Fruit fly (Drosophila melanogaster): ENCODE results near the gene CG14186.

Gene CG14186

DNA sequence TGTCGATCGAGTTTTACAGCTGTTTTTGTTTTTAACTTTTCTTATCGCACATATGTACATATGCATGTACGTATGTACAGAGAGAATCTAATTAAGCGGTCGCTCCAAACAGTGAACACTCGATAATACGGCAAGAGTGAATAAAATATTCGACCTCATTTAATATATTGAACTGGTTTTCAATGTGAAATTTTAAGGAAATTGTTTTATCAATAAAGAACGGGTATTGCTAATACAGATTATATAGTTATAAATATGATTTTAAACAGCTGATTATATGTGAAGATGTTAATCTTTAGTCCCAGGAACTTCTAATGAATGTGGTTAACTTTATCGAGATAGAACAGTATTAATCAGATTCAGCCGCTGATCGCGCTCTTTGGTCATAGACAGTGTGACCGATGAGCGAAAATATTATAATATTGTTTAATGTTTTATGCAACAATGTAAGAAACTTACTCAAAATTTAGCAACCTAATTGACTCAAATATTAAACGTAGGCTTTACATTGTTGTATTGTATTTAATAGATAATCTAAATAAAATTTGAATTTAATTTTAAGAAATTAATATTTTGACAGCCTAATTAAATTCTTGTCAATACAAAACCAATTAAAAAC lies 37.1 kb upstream of the CG14186 start, which contains the start of gene CG7328 (continued):
- no peak for TF ChIP-seq Atf3 (GFP tag; optimal IDR thresholded peaks at IDR 0.05)
- TF ChIP-seq grau (tag; optimal IDR thresholded peaks at IDR 0.05): peak; percentile 98
- TF ChIP-seq croc (GFP tag; conservative IDR thresholded peaks at IDR 0.05): no peak
- TF ChIP-seq schlank (tag; optimal IDR thresholded peaks at IDR 0.05): peak; percentile 56
- TF ChIP-seq ATbp (GFP tag; optimal IDR thresholded peaks at IDR 0.05): peak; percentile 32
- TF ChIP-seq lov (optimal IDR thresholded peaks at IDR 0.05): no peak
- no peak for TF ChIP-seq lov (GFP tag; IDR thresholded peaks at IDR 0.05)
- no peak for TF ChIP-seq CG3281 (GFP tag; optimal IDR thresholded peaks at IDR 0.05)
- TF ChIP-seq CG30403 (GFP tag; optimal IDR thresholded peaks at IDR 0.05): no peak
- peak; percentile 6 for TF ChIP-seq run (tag; optimal IDR thresholded peaks at IDR 0.05)
- peak in 1 of 2 experiments; percentile 45 for TF ChIP-seq chif (GFP tag; optimal IDR thresholded peaks at IDR 0.05)
- TF ChIP-seq CG32767 (GFP tag; IDR thresholded peaks at IDR 0.05): peak; percentile 39; the same call in 1 of the 2 replicates
- TF ChIP-seq Side (GFP tag; optimal IDR thresholded peaks at IDR 0.05): peak; percentile 3
- no peak for TF ChIP-seq CG5180 (GFP tag; optimal IDR thresholded peaks at IDR 0.05)
- TF ChIP-seq cg (GFP tag; optimal IDR thresholded peaks at IDR 0.05): no peak
- peak; percentile 9 for TF ChIP-seq CG6813 (GFP tag; optimal IDR thresholded peaks at IDR 0.05)
- peak; percentile 71 for TF ChIP-seq slbo (GFP tag; IDR thresholded peaks at IDR 0.05)
- peak; percentile 56; the same call in 2 of the 3 replicates for TF ChIP-seq dysf (GFP tag; IDR thresholded peaks at IDR 0.05)
- TF ChIP-seq CG2889 (GFP tag; IDR thresholded peaks at IDR 0.05): no peak
- peak; percentile 67 for TF ChIP-seq Hsf (GFP tag; optimal IDR thresholded peaks at IDR 0.05)
- no peak for TF ChIP-seq sr (GFP tag; IDR thresholded peaks at IDR 0.05)
- TF ChIP-seq nau (GFP tag; optimal IDR thresholded peaks at IDR 0.05): no peak
- TF ChIP-seq sisA (GFP tag; IDR thresholded peaks at IDR 0.05): no peak
- TF ChIP-seq HmgZ (tag; optimal IDR thresholded peaks at IDR 0.05): peak; percentile 64
- TF ChIP-seq CG32532 (GFP tag; IDR thresholded peaks at IDR 0.05): peak; percentile 39; the same call in 1 of the 2 replicates
- TF ChIP-seq D19A (tag; optimal IDR thresholded peaks at IDR 0.05): no peak
- no peak for TF ChIP-seq eyg (GFP tag; optimal IDR thresholded peaks at IDR 0.05)
- peak; percentile 5 for TF ChIP-seq cato (GFP tag; optimal IDR thresholded peaks at IDR 0.05; ENCODE audit: borderline replicate concordance)
- TF ChIP-seq CG10654 (GFP tag; optimal IDR thresholded peaks at IDR 0.05): peak; percentile 8
- peak; percentile 55; the same call in 1 of the 2 replicates for TF ChIP-seq esg (GFP tag; conservative IDR thresholded peaks at IDR 0.05)
- peak; percentile 37 for TF ChIP-seq CHES-1-like (GFP tag; optimal IDR thresholded peaks at IDR 0.05)
- TF ChIP-seq twi (tag; optimal IDR thresholded peaks at IDR 0.05): no peak

DNA sequence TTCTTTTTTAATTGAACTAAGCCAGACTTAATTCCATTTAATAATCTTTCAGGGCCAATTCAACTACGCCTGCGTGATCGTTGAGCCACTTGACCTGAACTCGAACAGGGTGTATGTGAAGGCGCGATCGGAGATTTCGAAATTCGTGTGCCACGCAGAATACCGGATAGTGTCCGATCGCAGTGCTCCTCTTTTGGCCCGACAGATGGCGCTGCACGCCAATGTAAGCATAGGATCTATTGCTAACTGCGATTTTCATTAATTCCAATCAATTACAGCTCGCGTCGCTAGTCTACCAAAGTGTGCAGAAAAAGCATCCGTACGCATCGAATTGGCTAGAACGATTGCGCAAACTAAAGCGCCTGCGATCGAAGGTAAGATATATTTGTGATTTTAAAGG lies 34.7 kb upstream of the CG14186 start:
- no peak for TF ChIP-seq CG4424 (GFP tag; optimal IDR thresholded peaks at IDR 0.05)
- TF ChIP-seq CTCF (GFP tag; optimal IDR thresholded peaks at IDR 0.05): peak; percentile 77

dm6 chr3L:20133168-20133567 lies 29.5 kb upstream of the CG14186 start, which contains the start of gene CG7335:
CG7335 (minus strand) TSS chr3L:20133268.
- TF ChIP-seq CG4282 (GFP tag; optimal IDR thresholded peaks at IDR 0.05) (no peak), CG5180 (GFP tag; optimal IDR thresholded peaks at IDR 0.05) (no peak), Mad (GFP tag; optimal IDR thresholded peaks at IDR 0.05) (no peak), CG8924 (tag; optimal IDR thresholded peaks at IDR 0.05) (no peak), CG31388 (GFP tag; optimal IDR thresholded peaks at IDR 0.05) (no peak), ERR (GFP tag; optimal IDR thresholded peaks at IDR 0.05) (no peak), CG15011 (GFP tag; optimal IDR thresholded peaks at IDR 0.05) (no peak), CG9876 (GFP tag; optimal IDR thresholded peaks at IDR 0.05) (no peak), TFAM (GFP tag; optimal IDR thresholded peaks at IDR 0.05) (no peak), fd96Cb (tag; optimal IDR thresholded peaks at IDR 0.05) (no peak), CG1602 (GFP tag; optimal IDR thresholded peaks at IDR 0.05) (no peak), CG15696 (tag; optimal IDR thresholded peaks at IDR 0.05) (no peak)
